Worm (Caenorhabditis elegans) whole organism, late embryonic: ENCODE measurements around the gene cutl-11.

ENCODE experiments used
- C08G9.2 ChIP-seq: sonication (generic microtip); optimal IDR thresholded peaks from 2 replicates; lab custom pipeline; 2016; ENCODE audit warnings: mild to moderate bottlenecking, missing genetic modification characterization, moderate library complexity, missing compliant biosample characterization
- C38D4.7 ChIP-seq: fragments of 200-800 bp; sonication (Bioruptor generic); optimal IDR thresholded peaks from 2 replicates; lab custom pipeline; 2018; ENCODE audit warnings: mild to moderate bottlenecking, missing genetic modification characterization, moderate library complexity, missing compliant biosample characterization
- K09A11.1 ChIP-seq: sonication (generic microtip); optimal IDR thresholded peaks from 2 replicates; lab custom pipeline; 2017; ENCODE audit warnings: antibody characterized with exemption, mild to moderate bottlenecking, missing genetic modification characterization, missing compliant biosample characterization; ENCODE audit not compliant: insufficient read depth
- T23F11.4 ChIP-seq: fragments of 200-800 bp; sonication (Bioruptor generic); optimal IDR thresholded peaks from 2 replicates; lab custom pipeline; 2018; ENCODE audit warnings: mild to moderate bottlenecking, missing genetic modification characterization, missing compliant biosample characterization
- ahr-1 ChIP-seq: sonication (generic microtip); optimal IDR thresholded peaks from 2 replicates; lab custom pipeline; 2016; ENCODE audit warnings: missing genetic modification characterization, missing compliant biosample characterization
- ama-1 ChIP-seq: fragments of 150-350 bp; optimal IDR thresholded peaks from 2 replicates; lab custom pipeline; 2014
- ceh-18 ChIP-seq: sonication (generic microtip); optimal IDR thresholded peaks from 2 replicates; lab custom pipeline; 2016; ENCODE audit warnings: missing genetic modification characterization, missing compliant biosample characterization
- ceh-19 ChIP-seq: fragments of 200-800 bp; sonication (Bioruptor generic); optimal IDR thresholded peaks from 2 replicates; lab custom pipeline; 2018; ENCODE audit warnings: mild to moderate bottlenecking, missing genetic modification characterization, missing compliant biosample characterization
- ceh-24 ChIP-seq: sonication (generic microtip); optimal IDR thresholded peaks from 2 replicates; lab custom pipeline; 2016; ENCODE audit warnings: mild to moderate bottlenecking, missing genetic modification characterization, missing compliant biosample characterization
- ceh-31 ChIP-seq: sonication (generic microtip); optimal IDR thresholded peaks from 2 replicates; lab custom pipeline; 2016; ENCODE audit warnings: missing genetic modification characterization, missing compliant biosample characterization
- ceh-34 ChIP-seq: sonication (generic microtip); optimal IDR thresholded peaks from 2 replicates; lab custom pipeline; 2016; ENCODE audit warnings: mild to moderate bottlenecking, missing genetic modification characterization, missing compliant biosample characterization
- ceh-45 ChIP-seq: fragments of 200-800 bp; sonication (Bioruptor generic); IDR thresholded peaks from 2 replicates; pipeline ENCODE4 v1.3.6; 2022; ENCODE audit warnings: missing genetic modification reagents, missing genetic modification characterization, missing compliant biosample characterization
- ceh-48 ChIP-seq: sonication (generic microtip); optimal IDR thresholded peaks from 2 replicates; lab custom pipeline; 2016; ENCODE audit warnings: missing genetic modification characterization, inconsistent platforms, missing compliant biosample characterization
- ceh-6 ChIP-seq: fragments of 200-800 bp; sonication (Bioruptor generic); optimal IDR thresholded peaks from 2 replicates; lab custom pipeline; 2018; ENCODE audit warnings: mild to moderate bottlenecking, missing genetic modification characterization, missing compliant biosample characterization
- ceh-9 ChIP-seq: sonication (generic microtip); optimal IDR thresholded peaks from 2 replicates; lab custom pipeline; 2016; ENCODE audit warnings: mild to moderate bottlenecking, missing genetic modification characterization, inconsistent platforms, missing compliant biosample characterization
- che-1 ChIP-seq: sonication (generic microtip); optimal IDR thresholded peaks from 2 replicates; lab custom pipeline; 2016; ENCODE audit warnings: mild to moderate bottlenecking, missing genetic modification characterization, missing compliant biosample characterization
- dve-1 ChIP-seq: sonication (generic microtip); optimal IDR thresholded peaks from 2 replicates; lab custom pipeline; 2017; ENCODE audit warnings: antibody characterized with exemption, mild to moderate bottlenecking, missing genetic modification characterization, missing compliant biosample characterization
- eyg-1 ChIP-seq: sonication (generic microtip); optimal IDR thresholded peaks from 2 replicates; lab custom pipeline; 2016; ENCODE audit warnings: missing genotype, missing genetic modification characterization, missing compliant biosample characterization
- gmeb-2 ChIP-seq: sonication (generic microtip); optimal IDR thresholded peaks from 2 replicates; lab custom pipeline; 2016; ENCODE audit warnings: missing genetic modification characterization, inconsistent platforms, missing compliant biosample characterization
- hlh-13 ChIP-seq: fragments of 200-800 bp; sonication (Bioruptor generic); optimal IDR thresholded peaks from 2 replicates; lab custom pipeline; 2018; ENCODE audit warnings: mild to moderate bottlenecking, missing genetic modification characterization, missing compliant biosample characterization
- hlh-15 ChIP-seq: sonication (generic microtip); optimal IDR thresholded peaks from 2 replicates; lab custom pipeline; 2016; ENCODE audit warnings: missing genetic modification characterization, missing compliant biosample characterization
- hlh-6 ChIP-seq: sonication (generic microtip); optimal IDR thresholded peaks from 2 replicates; lab custom pipeline; 2016; ENCODE audit warnings: missing genotype, missing genetic modification characterization, missing compliant biosample characterization
- lim-6 ChIP-seq: sonication (generic microtip); optimal IDR thresholded peaks from 2 replicates; lab custom pipeline; 2016; ENCODE audit warnings: missing genetic modification characterization, missing compliant biosample characterization
- madf-2 ChIP-seq: sonication (generic microtip); optimal IDR thresholded peaks from 2 replicates; lab custom pipeline; 2017; ENCODE audit warnings: missing genetic modification characterization, missing compliant biosample characterization
- mec-3 ChIP-seq: sonication (generic microtip); optimal IDR thresholded peaks from 2 replicates; lab custom pipeline; 2016; ENCODE audit warnings: borderline replicate concordance, missing genetic modification characterization, missing compliant biosample characterization
- nhr-11 ChIP-seq: fragments of 150-350 bp; optimal IDR thresholded peaks from 2 replicates; lab custom pipeline; 2014; ENCODE audit warnings: missing biosample characterization, missing genetic modification characterization
- nhr-232 ChIP-seq: sonication (generic microtip); optimal IDR thresholded peaks from 2 replicates; lab custom pipeline; 2016; ENCODE audit warnings: missing genetic modification characterization, missing compliant biosample characterization
- npax-4 ChIP-seq: sonication (generic microtip); optimal IDR thresholded peaks from 2 replicates; lab custom pipeline; 2016; ENCODE audit warnings: missing genetic modification characterization, missing compliant biosample characterization
- odd-2 ChIP-seq: sonication (generic microtip); optimal IDR thresholded peaks from 2 replicates; lab custom pipeline; 2017; ENCODE audit warnings: antibody characterized with exemption, mild to moderate bottlenecking, missing genetic modification characterization, missing compliant biosample characterization
- pag-3 ChIP-seq: sonication (generic microtip); optimal IDR thresholded peaks from 2 replicates; lab custom pipeline; 2016; ENCODE audit warnings: missing compliant biosample characterization, missing genetic modification characterization, borderline replicate concordance
- pax-1 ChIP-seq: fragments of 150-350 bp; optimal IDR thresholded peaks from 2 replicates; lab custom pipeline; 2014; ENCODE audit warnings: missing biosample characterization, missing genetic modification characterization
- pha-2 ChIP-seq: sonication (generic microtip); optimal IDR thresholded peaks from 2 replicates; lab custom pipeline; 2017; ENCODE audit warnings: mild to moderate bottlenecking, missing genetic modification characterization, missing compliant biosample characterization
- pha-4 ChIP-seq: fragments of 150-350 bp; optimal IDR thresholded peaks from 2 replicates; lab custom pipeline; 2018; ENCODE audit warnings: missing biosample characterization, missing genetic modification reagents, missing genetic modification characterization
- pqm-1 ChIP-seq: sonication (generic microtip); optimal IDR thresholded peaks from 2 replicates; lab custom pipeline; 2016; ENCODE audit warnings: missing genetic modification characterization, missing compliant biosample characterization
- rnt-1 ChIP-seq: sonication (generic microtip); optimal IDR thresholded peaks from 2 replicates; lab custom pipeline; 2016; ENCODE audit warnings: missing genetic modification characterization, missing compliant biosample characterization
- sdc-2 ChIP-seq: sonication (generic microtip); optimal IDR thresholded peaks from 2 replicates; lab custom pipeline; 2016; ENCODE audit warnings: missing genotype, missing genetic modification characterization, missing compliant biosample characterization
- syd-9 ChIP-seq: sonication (generic microtip); optimal IDR thresholded peaks from 2 replicates; lab custom pipeline; 2016; ENCODE audit warnings: mild to moderate bottlenecking, missing genetic modification characterization, moderate library complexity, missing compliant biosample characterization
- tbx-2 ChIP-seq: sonication (generic microtip); optimal IDR thresholded peaks from 2 replicates; lab custom pipeline; 2016; ENCODE audit warnings: missing genetic modification characterization, missing compliant biosample characterization
- unc-42 ChIP-seq: sonication (generic microtip); optimal IDR thresholded peaks from 2 replicates; lab custom pipeline; 2016; ENCODE audit warnings: missing genotype, missing genetic modification characterization, missing compliant biosample characterization
- unc-55 ChIP-seq: sonication (generic microtip); optimal IDR thresholded peaks from 2 replicates; lab custom pipeline; 2017; ENCODE audit warnings: missing biosample characterization, missing genetic modification reagents, missing genetic modification characterization
- unc-86 ChIP-seq: sonication (generic microtip); optimal IDR thresholded peaks from 2 replicates; lab custom pipeline; 2016; ENCODE audit warnings: missing genetic modification characterization, missing compliant biosample characterization
- zip-5 ChIP-seq: sonication (generic microtip); optimal IDR thresholded peaks from 2 replicates; lab custom pipeline; 2016; ENCODE audit warnings: missing genetic modification characterization, missing compliant biosample characterization

The cutl-11 gene

ce11 chrX:11605766-11606490, 44.7 kb downstream of the cutl-11 start (continued):
- peak; percentile 99 for TF ChIP-seq T23F11.4 (GFP tag; lab: Kevin White, UChicago)
- TF ChIP-seq ceh-9 (tag; lab: Kevin White, UChicago) = no peak
- peak; percentile 68 for TF ChIP-seq dve-1 (tag; lab: Kevin White, UChicago)
- peak; percentile 92 for TF ChIP-seq eyg-1
- peak; percentile 82 for TF ChIP-seq ahr-1 (tag; lab: Kevin White, UChicago)
- TF ChIP-seq C38D4.7 (GFP tag; lab: Kevin White, UChicago) = peak; percentile 92
- peak; percentile 98 for TF ChIP-seq ceh-24 (tag; lab: Kevin White, UChicago)
- peak; percentile 62 for TF ChIP-seq hlh-6 (tag; lab: Kevin White, UChicago)
- peak; percentile 78 for TF ChIP-seq ceh-48 (tag; lab: Kevin White, UChicago)
- peak; percentile 94 for TF ChIP-seq pqm-1
- TF ChIP-seq syd-9 (tag; lab: Kevin White, UChicago) = peak; percentile 97
- peak; percentile 96 for TF ChIP-seq K09A11.1 (tag; lab: Kevin White, UChicago)
- no peak for TF ChIP-seq pha-4
- TF ChIP-seq nhr-11 (tag; lab: Kevin White, UChicago) = peak; percentile 99
- peak; percentile 58 for TF ChIP-seq zip-5 (tag; lab: Kevin White, UChicago)
- peak; percentile 99 for TF ChIP-seq tbx-2 (tag; lab: Kevin White, UChicago)
- peak; percentile 75 for TF ChIP-seq gmeb-2 (tag; lab: Kevin White, UChicago)
- peak; percentile 5 for TF ChIP-seq hlh-13 (GFP tag; lab: Kevin White, UChicago)

DNA sequence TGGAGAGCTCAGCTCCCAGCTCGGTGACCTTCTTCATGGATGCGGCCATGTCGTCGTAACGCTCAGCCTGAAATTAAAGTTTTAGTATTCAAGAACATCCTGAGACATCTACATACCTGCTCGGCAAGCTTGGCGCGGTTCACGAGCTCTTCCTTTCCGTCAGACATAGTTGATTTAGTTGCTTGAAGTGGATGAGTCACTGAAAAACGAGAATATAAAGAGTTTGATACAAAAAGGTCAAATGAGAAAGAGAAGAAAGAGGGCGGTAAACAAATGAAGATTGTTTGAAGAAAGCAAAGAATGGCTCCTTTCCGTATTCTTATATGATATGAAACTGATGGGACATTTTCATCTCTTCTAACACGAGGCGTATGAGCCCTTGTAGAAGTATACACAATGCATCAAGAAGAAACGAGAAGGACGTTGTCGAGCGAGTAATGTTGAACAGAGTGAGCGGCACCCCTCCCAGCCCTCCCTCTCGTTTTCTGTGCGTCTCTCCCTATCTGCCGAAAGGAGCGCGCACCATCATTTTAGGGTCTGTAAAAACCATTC, 45.4 kb downstream of the cutl-11 start, which contains the start of gene ftt-2:
Gene ftt-2, minus strand, starts transcription at position 206 of the 552 bp plus-strand sequence.
- TF ChIP-seq ama-1 (lab: Kevin White, UChicago) (peak; percentile 5), mec-3 (tag; lab: Kevin White, UChicago) (no peak), ceh-6 (no peak)

DNA sequence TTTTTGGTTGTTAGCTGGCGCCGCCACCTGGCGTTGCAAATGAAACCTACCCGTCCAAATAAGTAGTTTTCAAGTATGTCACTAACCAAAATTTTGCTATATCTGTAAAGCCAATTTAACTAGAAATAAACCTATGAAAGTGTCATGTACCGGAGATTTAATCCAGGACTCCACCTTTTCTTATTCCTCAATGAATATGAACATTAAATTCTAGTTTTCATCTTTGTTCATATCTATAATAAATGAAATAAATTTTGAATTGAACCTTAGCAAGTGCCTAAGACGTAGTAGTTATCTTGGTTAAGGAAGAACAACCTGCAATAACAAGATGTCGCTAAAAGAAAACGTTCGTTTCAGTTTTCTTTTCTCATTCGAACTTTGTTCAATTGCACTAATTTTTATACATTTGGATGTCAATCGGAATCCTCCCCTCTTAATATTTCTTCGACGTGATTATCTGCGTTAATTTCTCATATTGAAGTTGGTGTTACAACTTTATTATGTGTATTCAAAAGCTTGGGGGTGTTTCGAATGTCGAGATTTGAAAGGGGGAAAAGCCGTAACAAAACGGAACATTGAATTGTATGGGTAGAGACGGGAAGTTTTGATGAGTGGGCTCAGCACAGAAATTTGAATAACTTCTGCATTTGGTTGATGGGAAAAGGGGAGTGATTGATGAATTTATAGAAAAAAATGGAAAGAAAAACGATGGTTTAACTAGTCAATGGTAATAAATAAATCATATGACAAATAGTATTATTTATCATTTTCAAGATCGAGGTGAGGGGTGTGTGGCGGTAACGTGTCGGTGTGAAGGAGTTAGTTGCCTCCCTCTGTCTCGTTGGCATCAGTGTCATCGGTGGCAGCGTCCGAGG, 47.2 kb downstream of the cutl-11 start:
- no peak for TF ChIP-seq ceh-34 (tag; lab: Kevin White, UChicago)
- no peak for TF ChIP-seq C08G9.2 (tag; lab: Kevin White, UChicago)
- TF ChIP-seq ceh-18 = no peak
- peak; percentile 28 for TF ChIP-seq T23F11.4 (GFP tag; lab: Kevin White, UChicago)
- TF ChIP-seq hlh-13 (GFP tag; lab: Kevin White, UChicago) = no peak
- no peak for TF ChIP-seq syd-9 (tag; lab: Kevin White, UChicago)
- TF ChIP-seq hlh-15 (tag; lab: Kevin White, UChicago) = no peak
- TF ChIP-seq lim-6 (tag; lab: Kevin White, UChicago) = no peak
- TF ChIP-seq ama-1 (lab: Kevin White, UChicago) = peak; percentile 42
- TF ChIP-seq che-1 = no peak
- TF ChIP-seq sdc-2 = no peak
- TF ChIP-seq pha-2 = no peak

ce11 chrX:11600488-11601106, 50.1 kb downstream of the cutl-11 start:
- no peak for TF ChIP-seq unc-55
- no peak for TF ChIP-seq madf-2
- no peak for TF ChIP-seq eyg-1
- no peak for TF ChIP-seq hlh-15 (tag; lab: Kevin White, UChicago)
- TF ChIP-seq rnt-1 (tag; lab: Kevin White, UChicago) = peak; percentile 13
- TF ChIP-seq odd-2 (tag; lab: Kevin White, UChicago) = no peak
- TF ChIP-seq lim-6 (tag; lab: Kevin White, UChicago) = no peak
- TF ChIP-seq npax-4 = no peak
- no peak for TF ChIP-seq ceh-19 (GFP tag; lab: Kevin White, UChicago)
- TF ChIP-seq pax-1 (tag; lab: Kevin White, UChicago) = no peak
- TF ChIP-seq ceh-48 (tag; lab: Kevin White, UChicago) = no peak
- no peak for TF ChIP-seq ceh-45 (GFP tag; lab: Robert Waterston, UW)
- no peak for TF ChIP-seq unc-42 (tag; lab: Kevin White, UChicago)
- no peak for TF ChIP-seq C08G9.2 (tag; lab: Kevin White, UChicago)
- TF ChIP-seq sdc-2 = no peak
- TF ChIP-seq ceh-31 (tag; lab: Kevin White, UChicago) = no peak
- no peak for TF ChIP-seq unc-86 (tag; lab: Kevin White, UChicago)
- no peak for TF ChIP-seq pag-3
- no peak for TF ChIP-seq nhr-232 (tag; lab: Kevin White, UChicago)
